Worm (Caenorhabditis elegans): ENCODE measurements around the gene M79.2.

M79.2 gene

DNA sequence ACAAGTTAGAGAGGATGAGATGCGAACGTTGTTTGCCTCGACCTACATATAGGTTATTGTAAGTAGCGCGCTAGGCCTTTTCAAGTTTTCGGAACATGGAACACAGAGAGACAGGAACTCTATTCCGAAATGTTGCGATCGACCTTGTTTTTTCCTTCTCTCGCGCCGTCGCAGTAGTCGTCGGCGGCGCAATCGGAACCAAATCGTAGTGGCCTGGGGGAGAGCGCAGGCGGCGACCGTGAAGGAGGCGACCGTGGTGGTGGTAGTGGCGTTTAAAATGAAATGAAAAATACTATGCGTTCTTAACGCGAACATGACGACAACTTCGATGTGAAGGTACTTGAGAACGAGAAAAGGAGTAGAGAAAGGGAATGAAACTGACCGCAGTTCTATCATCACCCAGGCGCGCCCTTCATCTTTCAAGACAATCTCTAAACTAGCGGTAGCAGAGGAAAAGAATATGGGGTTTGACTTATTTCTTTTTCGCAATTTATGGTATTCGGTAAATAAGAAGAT, 19.0 kb upstream of the M79.2 start:
- TF ChIP-seq elt-1 (tag; optimal IDR thresholded peaks at IDR 0.05) (no peak), unc-39 (tag; optimal IDR thresholded peaks at IDR 0.05) (no peak), ZK546.5 (tag; optimal IDR thresholded peaks at IDR 0.05) (no peak), nhr-25 (tag; optimal IDR thresholded peaks at IDR 0.05) (peak; percentile 48), sma-9 (GFP tag; optimal IDR thresholded peaks at IDR 0.05) (peak; percentile 14), sma-9 (tag; optimal IDR thresholded peaks at IDR 0.05) (no peak), ztf-4 (tag; optimal IDR thresholded peaks at IDR 0.05) (no peak), nhr-12 (tag; optimal IDR thresholded peaks at IDR 0.05) (no peak), nhr-129 (tag; optimal IDR thresholded peaks at IDR 0.05) (no peak), ztf-1 (GFP tag; conservative IDR thresholded peaks at IDR 0.05) (no peak), ceh-82 (tag; optimal IDR thresholded peaks at IDR 0.05) (no peak), Y55F3AM.14 (GFP tag; optimal IDR thresholded peaks at IDR 0.05) (no peak), zag-1 (tag; optimal IDR thresholded peaks at IDR 0.05) (no peak), peb-1 (tag; optimal IDR thresholded peaks at IDR 0.05) (no peak), mdl-1 (tag; optimal IDR thresholded peaks at IDR 0.05) (no peak), nhr-23 (tag; optimal IDR thresholded peaks at IDR 0.05) (no peak), alr-1 (tag; optimal IDR thresholded peaks at IDR 0.05) (no peak), sem-4 (tag; optimal IDR thresholded peaks at IDR 0.05) (no peak), lin-13 (GFP tag; optimal IDR thresholded peaks at IDR 0.05) (no peak), nhr-77 (tag; optimal IDR thresholded peaks at IDR 0.05) (no peak), crh-2 (tag; optimal IDR thresholded peaks at IDR 0.05) (peak; percentile 13), F13H6.1 (tag; optimal IDR thresholded peaks at IDR 0.05) (no peak), ztf-11 (tag; optimal IDR thresholded peaks at IDR 0.05) (no peak), ceh-16 (tag; optimal IDR thresholded peaks at IDR 0.05) (peak; percentile 70), nhr-21 (tag; optimal IDR thresholded peaks at IDR 0.05) (peak; percentile 4), egl-27 (tag; optimal IDR thresholded peaks at IDR 0.05) (no peak), fos-1 (tag; optimal IDR thresholded peaks at IDR 0.05) (peak; percentile 0), dmd-4 (tag; optimal IDR thresholded peaks at IDR 0.05) (no peak), nhr-10 (tag; optimal IDR thresholded peaks at IDR 0.05) (no peak), lin-39 (tag; optimal IDR thresholded peaks at IDR 0.05) (no peak), lin-11 (tag; optimal IDR thresholded peaks at IDR 0.05) (no peak), sma-3 (GFP tag; optimal IDR thresholded peaks at IDR 0.05) (peak; percentile 40), elt-3 (tag; optimal IDR thresholded peaks at IDR 0.05) (no peak), blmp-1 (tag; optimal IDR thresholded peaks at IDR 0.05; ENCODE audit: insufficient read depth) (peak; percentile 28), snpc-4 (tag; optimal IDR thresholded peaks at IDR 0.05) (no peak), ama-1 (optimal IDR thresholded peaks at IDR 0.05) (no peak), gmeb-1 (tag; optimal IDR thresholded peaks at IDR 0.05) (no peak), nhr-237 (tag; optimal IDR thresholded peaks at IDR 0.05) (no peak)

DNA sequence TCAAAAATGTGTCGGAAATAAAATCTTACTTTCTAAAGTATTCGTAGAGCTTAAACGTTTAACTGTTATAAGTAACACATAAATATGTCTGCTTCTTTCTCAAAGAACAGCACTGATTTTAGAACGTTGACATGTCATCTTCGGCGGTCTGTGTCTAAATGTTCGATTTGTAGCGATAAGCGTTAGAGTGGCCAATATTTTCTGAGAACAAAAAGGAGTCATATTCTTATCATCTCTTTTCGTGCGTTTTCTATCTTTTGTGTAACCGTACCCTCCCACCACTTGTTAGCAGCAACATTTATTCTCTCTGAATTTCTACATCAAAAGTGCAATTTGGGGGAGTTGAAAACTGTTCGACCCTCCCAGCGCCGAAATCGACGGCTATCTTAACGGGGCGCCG, 16.5 kb upstream of the M79.2 start:
- no peak for TF ChIP-seq ZK546.5 (tag; optimal IDR thresholded peaks at IDR 0.05)
- TF ChIP-seq peb-1 (tag; optimal IDR thresholded peaks at IDR 0.05): no peak
- no peak for TF ChIP-seq ztf-11 (tag; optimal IDR thresholded peaks at IDR 0.05)
- no peak for TF ChIP-seq sma-9 (GFP tag; optimal IDR thresholded peaks at IDR 0.05)
- TF ChIP-seq sma-9 (tag; optimal IDR thresholded peaks at IDR 0.05): no peak
- peak; percentile 77 for TF ChIP-seq fos-1 (tag; optimal IDR thresholded peaks at IDR 0.05)
- peak; percentile 18 for TF ChIP-seq nhr-21 (tag; optimal IDR thresholded peaks at IDR 0.05)
- no peak for TF ChIP-seq elt-1 (tag; optimal IDR thresholded peaks at IDR 0.05)
- no peak for TF ChIP-seq aly-2 (tag; optimal IDR thresholded peaks at IDR 0.05)
- no peak for TF ChIP-seq snpc-4 (tag; optimal IDR thresholded peaks at IDR 0.05)
- TF ChIP-seq mbf-1 (tag; optimal IDR thresholded peaks at IDR 0.05): no peak
- no peak for TF ChIP-seq unc-39 (tag; optimal IDR thresholded peaks at IDR 0.05)
- TF ChIP-seq egl-27 (tag; optimal IDR thresholded peaks at IDR 0.05): no peak

DNA sequence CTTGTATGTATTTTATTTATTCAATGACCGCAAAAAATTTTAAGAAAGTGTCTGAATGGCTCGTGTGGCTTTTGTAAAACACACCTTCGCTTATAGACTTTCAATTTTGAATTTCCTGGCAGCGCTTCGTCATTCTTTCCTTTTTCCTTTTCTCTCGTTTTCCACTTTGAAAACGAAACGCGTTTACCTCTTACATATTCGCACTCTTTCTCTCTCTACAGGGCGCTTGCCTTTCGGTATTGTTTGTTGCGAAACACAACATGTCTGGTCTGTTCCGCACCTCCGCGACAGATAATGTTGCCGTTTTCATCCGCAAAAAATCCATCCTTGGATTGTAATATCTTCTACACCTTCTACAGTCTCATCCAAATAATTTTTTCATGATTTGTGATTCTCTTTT, 12.0 kb upstream of the M79.2 start:
- TF ChIP-seq gmeb-1 (tag; optimal IDR thresholded peaks at IDR 0.05) (no peak), nhr-77 (tag; optimal IDR thresholded peaks at IDR 0.05) (no peak), unc-39 (tag; optimal IDR thresholded peaks at IDR 0.05) (no peak), lin-11 (tag; optimal IDR thresholded peaks at IDR 0.05) (no peak), mdl-1 (tag; optimal IDR thresholded peaks at IDR 0.05) (no peak), unc-55 (GFP tag; optimal IDR thresholded peaks at IDR 0.05) (peak; percentile 35), lin-13 (GFP tag; optimal IDR thresholded peaks at IDR 0.05) (no peak), lin-39 (tag; optimal IDR thresholded peaks at IDR 0.05) (no peak), nhr-6 (tag; optimal IDR thresholded peaks at IDR 0.05) (no peak), F13H6.1 (tag; optimal IDR thresholded peaks at IDR 0.05) (no peak), blmp-1 (tag; optimal IDR thresholded peaks at IDR 0.05; ENCODE audit: insufficient read depth) (peak; percentile 65), nhr-237 (tag; optimal IDR thresholded peaks at IDR 0.05) (no peak), nhr-21 (tag; optimal IDR thresholded peaks at IDR 0.05) (peak; percentile 16)
